Worm (Caenorhabditis elegans) whole organism, young adult: Measurements from ENCODE around the gene bgal-2.

Experiments
- D2030.7 ChIP-seq: fragments of 200-800 bp; sonication (Bioruptor generic); IDR thresholded peaks from 2 replicates; pipeline ENCODE4 v1.3.6; 2022; ENCODE audit warnings: missing genetic modification reagents, missing genetic modification characterization, missing compliant biosample characterization
- F33H1.4 ChIP-seq: fragments of 200-800 bp; sonication (Bioruptor generic); IDR thresholded peaks from 2 replicates; pipeline ENCODE4 v1.3.6; 2022; ENCODE audit warnings: missing genetic modification reagents, missing genetic modification characterization, missing compliant biosample characterization
- F52B5.7 ChIP-seq: sonication (generic microtip); optimal IDR thresholded peaks from 2 replicates; lab custom pipeline; 2016; ENCODE audit warnings: mild to moderate bottlenecking, missing genetic modification characterization, missing compliant biosample characterization
- K11D2.4 ChIP-seq: fragments of 200-800 bp; sonication (Bioruptor generic); IDR thresholded peaks from 2 replicates; pipeline ENCODE4 v1.3.6; 2022; ENCODE audit warnings: missing genetic modification reagents, missing genetic modification characterization, missing compliant biosample characterization
- T26A5.8 ChIP-seq: sonication (generic microtip); optimal IDR thresholded peaks from 2 replicates; lab custom pipeline; 2016; ENCODE audit warnings: missing genetic modification characterization, missing compliant biosample characterization
- akir-1 ChIP-seq: fragments of 200-800 bp; sonication (Bioruptor generic); optimal IDR thresholded peaks from 2 replicates; lab custom pipeline; 2018; ENCODE audit warnings: mild to moderate bottlenecking, missing genetic modification characterization, moderate library complexity, missing compliant biosample characterization
- aptf-2 ChIP-seq: fragments of 200-800 bp; sonication (Bioruptor generic); conservative IDR thresholded peaks from 2 replicates; pipeline ENCODE4 v1.3.6; 2022; ENCODE audit warnings: missing genetic modification reagents, missing genetic modification characterization, missing compliant biosample characterization
- athp-1 ChIP-seq: sonication (generic microtip); optimal IDR thresholded peaks from 2 replicates; lab custom pipeline; 2017; ENCODE audit warnings: mild to moderate bottlenecking, missing genetic modification characterization, missing compliant biosample characterization
- attf-3 ChIP-seq: fragments of 200-800 bp; sonication (Bioruptor generic); conservative IDR thresholded peaks from 2 replicates; pipeline ENCODE4 v1.3.6; 2022; ENCODE audit warnings: missing genetic modification reagents, missing genetic modification characterization, missing compliant biosample characterization
- attf-5 ChIP-seq: fragments of 200-800 bp; sonication (Bioruptor generic); optimal IDR thresholded peaks from 2 replicates; lab custom pipeline; 2018; ENCODE audit warnings: mild to moderate bottlenecking, missing genetic modification characterization, missing compliant biosample characterization
- attf-6 ChIP-seq: fragments of 200-800 bp; sonication (Bioruptor generic); IDR thresholded peaks from 2 replicates; pipeline ENCODE4 v1.3.6; 2022; ENCODE audit warnings: missing genetic modification reagents, missing genetic modification characterization, missing compliant biosample characterization
- cebp-1 ChIP-seq, 2 experiments: fragments of 200-800 bp in 1 of 2; sonication (Bioruptor generic) in 1 of 2; sonication (generic microtip) in 1 of 2; IDR thresholded peaks in 1 of 2; optimal IDR thresholded peaks in 1 of 2; 2 replicates each; pipeline versions ENCODE4 v1.3.6 to Lab custom; 2017 to 2022; ENCODE audit warnings: missing compliant biosample characterization in 2 of 2, missing genetic modification characterization in 2 of 2, mild to moderate bottlenecking in 1 of 2, missing genetic modification reagents in 1 of 2, moderate library complexity in 1 of 2
- ceh-100 ChIP-seq: fragments of 200-800 bp; sonication (Bioruptor generic); IDR thresholded peaks from 2 replicates; pipeline ENCODE4 v1.3.6; 2022; ENCODE audit warnings: missing genetic modification reagents, missing genetic modification characterization, missing compliant biosample characterization
- ceh-40 ChIP-seq: fragments of 200-800 bp; sonication (Bioruptor generic); IDR thresholded peaks from 2 replicates; pipeline ENCODE4 v1.3.6; 2022; ENCODE audit warnings: missing genetic modification characterization, missing compliant biosample characterization
- ceh-79 ChIP-seq: sonication (generic microtip); optimal IDR thresholded peaks from 2 replicates; lab custom pipeline; 2017; ENCODE audit warnings: mild to moderate bottlenecking, missing genetic modification characterization, missing compliant biosample characterization
- egl-18 ChIP-seq: fragments of 200-800 bp; sonication (Bioruptor generic); IDR thresholded peaks from 2 replicates; pipeline ENCODE4 v1.3.6; 2022; ENCODE audit warnings: missing genetic modification reagents, missing genetic modification characterization, missing compliant biosample characterization
- egrh-3 ChIP-seq: fragments of 200-800 bp; sonication (Bioruptor generic); IDR thresholded peaks from 2 replicates; pipeline ENCODE4 v1.3.6; 2022; ENCODE audit warnings: missing genetic modification reagents, missing genetic modification characterization, missing compliant biosample characterization
- fkh-3 ChIP-seq: sonication (generic microtip); optimal IDR thresholded peaks from 2 replicates; lab custom pipeline; 2016; ENCODE audit warnings: mild to moderate bottlenecking, missing genetic modification characterization, missing compliant biosample characterization
- hmg-20 ChIP-seq: fragments of 200-800 bp; sonication (Bioruptor generic); IDR thresholded peaks from 2 replicates; pipeline ENCODE4 v1.3.6; 2022; ENCODE audit warnings: missing genetic modification reagents, missing genetic modification characterization, missing compliant biosample characterization
- let-607 ChIP-seq, 2 experiments: fragments of 200-800 bp in 1 of 2; sonication (Bioruptor generic) in 1 of 2; sonication (generic microtip) in 1 of 2; optimal IDR thresholded peaks; 2 replicates each; lab custom pipeline; 2016 to 2018; ENCODE audit warnings: mild to moderate bottlenecking in 2 of 2, missing compliant biosample characterization in 2 of 2, missing genetic modification characterization in 2 of 2, moderate library complexity in 2 of 2, missing genotype in 1 of 2
- lsl-1 ChIP-seq: fragments of 200-800 bp; sonication (Bioruptor generic); optimal IDR thresholded peaks from 2 replicates; lab custom pipeline; 2018; ENCODE audit warnings: mild to moderate bottlenecking, missing genetic modification characterization, moderate library complexity, missing compliant biosample characterization
- madf-3 ChIP-seq: fragments of 200-800 bp; sonication (Bioruptor generic); IDR thresholded peaks from 2 replicates; pipeline ENCODE4 v1.3.6; 2022; ENCODE audit warnings: missing genetic modification reagents, missing genetic modification characterization, missing compliant biosample characterization
- madf-8 ChIP-seq: fragments of 200-800 bp; sonication (Bioruptor generic); conservative IDR thresholded peaks from 2 replicates; pipeline ENCODE4 v1.3.6; 2022; ENCODE audit warnings: missing genetic modification reagents, missing genetic modification characterization, missing compliant biosample characterization
- nfya-1 ChIP-seq: sonication (generic microtip); optimal IDR thresholded peaks from 2 replicates; lab custom pipeline; 2017; ENCODE audit warnings: antibody characterized with exemption, missing compliant biosample characterization, missing genetic modification characterization, borderline replicate concordance; ENCODE audit not compliant: insufficient read depth
- nfyb-1 ChIP-seq: fragments of 200-800 bp; sonication (Bioruptor generic); IDR thresholded peaks from 2 replicates; pipeline ENCODE4 v1.3.6; 2022; ENCODE audit warnings: missing genetic modification reagents, missing genetic modification characterization, missing compliant biosample characterization
- nhr-80 ChIP-seq: sonication (generic microtip); optimal IDR thresholded peaks from 2 replicates; lab custom pipeline; 2016; ENCODE audit warnings: missing genetic modification characterization, missing compliant biosample characterization
- pha-4 ChIP-seq: fragments of 150-350 bp; sonication (generic microtip); optimal IDR thresholded peaks from 2 replicates; lab custom pipeline; 2014; ENCODE audit warnings: missing biosample characterization, missing genetic modification reagents, missing genetic modification characterization
- rcor-1 ChIP-seq: fragments of 200-800 bp; sonication (Bioruptor generic); IDR thresholded peaks from 2 replicates; pipeline ENCODE4 v1.3.6; 2022; ENCODE audit warnings: missing genetic modification reagents, missing genetic modification characterization, missing compliant biosample characterization
- snpc-1.3 ChIP-seq: sonication (generic microtip); optimal IDR thresholded peaks from 2 replicates; lab custom pipeline; 2017; ENCODE audit warnings: missing genetic modification characterization, mild to moderate bottlenecking, missing compliant biosample characterization, antibody characterized with exemption, moderate library complexity, missing genotype, missing genetic modification reagents; ENCODE audit not compliant: insufficient read depth
- unc-62 ChIP-seq: fragments of 150-350 bp; optimal IDR thresholded peaks from 2 replicates; lab custom pipeline; 2014; ENCODE audit warnings: missing biosample characterization, missing genetic modification reagents, missing genetic modification characterization
- xnd-1 ChIP-seq: sonication (generic microtip); optimal IDR thresholded peaks from 2 replicates; lab custom pipeline; 2016; ENCODE audit warnings: missing genotype, missing genetic modification reagents, missing genetic modification characterization, missing compliant biosample characterization
- ztf-22 ChIP-seq: fragments of 200-800 bp; sonication (Bioruptor generic); optimal IDR thresholded peaks from 2 replicates; lab custom pipeline; 2018; ENCODE audit warnings: mild to moderate bottlenecking, missing genetic modification characterization, moderate library complexity, missing compliant biosample characterization
- ztf-26 ChIP-seq: sonication (generic microtip); optimal IDR thresholded peaks from 2 replicates; lab custom pipeline; 2017; ENCODE audit warnings: missing genetic modification characterization, missing compliant biosample characterization
- ztf-28 ChIP-seq: fragments of 200-800 bp; sonication (Bioruptor generic); IDR thresholded peaks from 2 replicates; pipeline ENCODE4 v1.3.6; 2022; ENCODE audit warnings: missing genetic modification reagents, missing genetic modification characterization, missing compliant biosample characterization
- ztf-3 ChIP-seq: fragments of 200-800 bp; sonication (Bioruptor generic); optimal IDR thresholded peaks from 2 replicates; lab custom pipeline; 2018; ENCODE audit warnings: mild to moderate bottlenecking, missing genetic modification characterization, missing compliant biosample characterization

bgal-2 gene

DNA sequence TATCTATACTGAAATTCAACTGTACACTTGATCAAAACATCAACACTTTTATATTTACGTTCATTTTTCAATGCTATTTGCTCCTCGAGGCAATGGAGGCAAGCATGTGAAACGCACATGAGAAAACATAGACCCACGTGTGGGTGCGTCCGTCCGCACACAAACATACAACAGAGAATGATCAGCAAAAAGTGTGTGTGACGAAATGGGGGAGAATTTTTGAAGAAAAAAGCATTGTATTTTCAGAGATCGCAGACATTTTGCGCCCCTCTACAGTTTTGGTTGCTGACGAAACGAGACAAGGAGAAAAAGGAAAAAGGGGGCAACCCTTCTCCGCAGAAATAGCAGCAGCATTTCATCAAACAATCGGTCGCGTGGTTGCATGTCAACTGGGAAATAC, 34.1 kb upstream of the bgal-2 start (continued):
- TF ChIP-seq ztf-3 (GFP tag; lab: Kevin White, UChicago) (peak; percentile 66), xnd-1 (no peak), egl-18 (GFP tag; lab: Robert Waterston, UW) (no peak), unc-62 (GFP tag; lab: Kevin White, UChicago) (no peak), lsl-1 (no peak), aptf-2 (GFP tag; lab: Robert Waterston, UW) (no peak), F52B5.7 (tag; lab: Kevin White, UChicago) (no peak), ztf-28 (GFP tag; lab: Robert Waterston, UW) (no peak)

DNA sequence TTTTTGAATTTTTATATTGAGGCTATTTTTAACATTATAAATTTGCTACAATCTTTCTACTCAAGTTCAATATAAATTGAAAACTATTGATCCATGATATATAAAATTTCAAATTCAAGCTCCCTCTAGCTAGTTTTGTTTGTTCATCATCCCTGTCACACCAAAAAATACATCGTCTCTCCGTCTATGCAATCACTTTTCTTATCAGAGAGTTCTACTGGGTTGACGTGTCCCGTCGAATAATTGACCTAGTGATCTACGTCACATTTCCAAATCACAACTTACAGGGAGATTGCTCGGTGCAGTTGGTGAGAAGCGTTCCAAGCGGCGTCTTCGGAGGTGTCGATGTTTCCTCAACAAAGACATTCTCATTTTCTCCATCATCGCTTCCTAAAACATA, 23.0 kb upstream of the bgal-2 start:
- TF ChIP-seq T26A5.8 (tag; lab: Kevin White, UChicago) (no peak), nhr-80 (tag; lab: Kevin White, UChicago) (peak; percentile 47), K11D2.4 (GFP tag; lab: Robert Waterston, UW) (no peak), let-607 (tag; optimal IDR thresholded peaks at IDR 0.05; lab: Kevin White, UChicago) (peak in 1 of 2 experiments; percentile 21)

ce11 chrX:6761688-6762185, 22.5 kb upstream of the bgal-2 start, which contains the start of gene abts-4:
Gene abts-4 (minus strand): TSS chrX:6761738.
- no peak for TF ChIP-seq cebp-1 (GFP tag; IDR thresholded peaks at IDR 0.05; lab: Robert Waterston, UW)
- TF ChIP-seq cebp-1 (tag; optimal IDR thresholded peaks at IDR 0.05; lab: Kevin White, UChicago) = no peak
- peak; percentile 11 for TF ChIP-seq nhr-80 (tag; lab: Kevin White, UChicago)
- peak; percentile 2 for TF ChIP-seq pha-4 (tag; lab: Kevin White, UChicago)

ce11 chrX:6778014-6778413, 6.2 kb upstream of the bgal-2 start, which contains the start of gene irk-1:
Gene irk-1 (minus strand): TSS chrX:6778114.
- TF ChIP-seq hmg-20 (GFP tag; lab: Robert Waterston, UW) (no peak), ceh-40 (GFP tag; lab: Robert Waterston, UW) (no peak), ztf-22 (GFP tag; lab: Kevin White, UChicago) (no peak), nfya-1 (tag; lab: Kevin White, UChicago) (no peak), nfyb-1 (GFP tag; lab: Robert Waterston, UW) (no peak), attf-3 (GFP tag; lab: Robert Waterston, UW) (no peak), ceh-79 (tag; lab: Kevin White, UChicago) (no peak)

DNA sequence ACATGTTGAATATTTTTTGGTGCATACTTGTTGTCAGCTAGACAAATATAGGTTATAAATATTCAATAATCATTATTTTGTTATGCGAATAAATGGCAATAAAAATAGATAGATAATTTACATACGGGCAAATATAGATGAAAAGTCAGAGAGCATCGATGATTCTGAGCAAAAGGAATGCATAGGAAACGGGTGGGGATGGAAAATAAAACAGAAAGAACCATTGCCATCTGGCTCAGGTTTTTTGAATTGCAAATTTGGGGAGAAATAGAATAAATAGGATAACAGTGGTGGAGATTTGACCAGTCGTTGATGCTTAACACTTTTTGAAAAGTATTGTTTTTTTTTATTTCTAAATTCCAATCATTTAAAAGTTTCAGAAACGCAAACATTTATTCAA, 1.4 kb upstream of the bgal-2 start, which contains the start of gene idpp-6:
Gene idpp-6 (plus strand): TSS at position 301 of the 400 bp plus-strand sequence.
- TF ChIP-seq fkh-3 (no peak), athp-1 (tag; lab: Kevin White, UChicago) (no peak), ztf-28 (GFP tag; lab: Robert Waterston, UW) (no peak), D2030.7 (GFP tag; lab: Robert Waterston, UW) (no peak), attf-6 (GFP tag; lab: Robert Waterston, UW) (no peak), ztf-26 (no peak), madf-3 (no peak), attf-5 (no peak), snpc-1.3 (no peak), rcor-1 (GFP tag; lab: Robert Waterston, UW) (no peak), ceh-100 (GFP tag; lab: Robert Waterston, UW) (no peak), egrh-3 (GFP tag; lab: Robert Waterston, UW) (no peak), madf-8 (no peak), akir-1 (no peak), F33H1.4 (GFP tag; lab: Robert Waterston, UW) (no peak)
- TF ChIP-seq, all 124 proteins: peak for 0
